Worm (Caenorhabditis elegans) whole organism, L3 larva: Measurements from ENCODE around the gene fbxb-106.

Source experiments
- elt-1 ChIP-seq: fragments of 150-350 bp; optimal IDR thresholded peaks from 2 replicates; lab custom pipeline; 2014; ENCODE audit warnings: missing biosample characterization, missing genetic modification characterization
- jun-1 ChIP-seq: fragments of 150-350 bp; optimal IDR thresholded peaks from 2 replicates; lab custom pipeline; 2014; ENCODE audit warnings: missing biosample characterization, missing genetic modification reagents, missing genetic modification characterization
- lin-15B ChIP-seq: fragments of 150-350 bp; optimal IDR thresholded peaks from 2 replicates; lab custom pipeline; 2014; ENCODE audit warnings: missing biosample characterization, missing genetic modification characterization
- mdl-1 ChIP-seq: fragments of 150-350 bp; optimal IDR thresholded peaks from 2 replicates; lab custom pipeline; 2014; ENCODE audit warnings: missing biosample characterization, missing genetic modification characterization
- pha-4 ChIP-seq: fragments of 150-350 bp; optimal IDR thresholded peaks from 2 replicates; lab custom pipeline; 2014; ENCODE audit warnings: missing biosample characterization, missing genetic modification reagents, missing genetic modification characterization
- snpc-4 ChIP-seq: fragments of 150-350 bp; optimal IDR thresholded peaks from 2 replicates; lab custom pipeline; 2014; ENCODE audit warnings: missing biosample characterization, missing genetic modification characterization
- unc-39 ChIP-seq: sonication (generic microtip); optimal IDR thresholded peaks from 4 replicates; lab custom pipeline; 2017; ENCODE audit warnings: missing biosample characterization, missing genetic modification characterization
- zag-1 ChIP-seq: fragments of 150-350 bp; optimal IDR thresholded peaks from 2 replicates; lab custom pipeline; 2014; ENCODE audit warnings: missing biosample characterization, missing genetic modification characterization
- ztf-11 ChIP-seq: fragments of 150-350 bp; optimal IDR thresholded peaks from 2 replicates; lab custom pipeline; 2014; ENCODE audit warnings: missing biosample characterization, missing genetic modification characterization

- no peak for TF ChIP-seq ztf-11 (tag; lab: Kevin White, UChicago)
- TF ChIP-seq pha-4 (tag; lab: Kevin White, UChicago), result no peak
- no peak for TF ChIP-seq unc-39 (tag; lab: Kevin White, UChicago)
- TF ChIP-seq mdl-1, result no peak
- TF ChIP-seq lin-15B (tag; lab: Kevin White, UChicago), result no peak
- TF ChIP-seq zag-1 (tag; lab: Kevin White, UChicago), result no peak
- no peak for TF ChIP-seq elt-1 (tag; lab: Kevin White, UChicago)
- no peak for TF ChIP-seq jun-1
- no peak for TF ChIP-seq snpc-4 (tag; lab: Kevin White, UChicago)
Measured at ce11 chrII:2735644-2736043, 26.6 kb upstream of the fbxb-106 start.
